Worm (Caenorhabditis elegans) whole organism, late embryonic: ENCODE results near the gene K09C8.2.

ENCODE experiments used
- F13H6.1 ChIP-seq: sonication (generic microtip); optimal IDR thresholded peaks from 2 replicates; lab custom pipeline; 2016; ENCODE audit warnings: missing genetic modification characterization, missing compliant biosample characterization
- K09A11.1 ChIP-seq: sonication (generic microtip); optimal IDR thresholded peaks from 2 replicates; lab custom pipeline; 2017; ENCODE audit warnings: antibody characterized with exemption, mild to moderate bottlenecking, missing genetic modification characterization, missing compliant biosample characterization; ENCODE audit not compliant: insufficient read depth
- T23F11.4 ChIP-seq: fragments of 200-800 bp; sonication (Bioruptor generic); optimal IDR thresholded peaks from 2 replicates; lab custom pipeline; 2018; ENCODE audit warnings: mild to moderate bottlenecking, missing genetic modification characterization, missing compliant biosample characterization
- Y22D7AL.16 ChIP-seq: sonication (generic microtip); optimal IDR thresholded peaks from 2 replicates; lab custom pipeline; 2016; ENCODE audit warnings: missing genetic modification characterization, missing compliant biosample characterization
- ahr-1 ChIP-seq: sonication (generic microtip); optimal IDR thresholded peaks from 2 replicates; lab custom pipeline; 2016; ENCODE audit warnings: missing genetic modification characterization, missing compliant biosample characterization
- ceh-14 ChIP-seq: sonication (generic microtip); optimal IDR thresholded peaks from 2 replicates; lab custom pipeline; 2016; ENCODE audit warnings: missing genotype, missing genetic modification characterization, missing compliant biosample characterization
- ceh-22 ChIP-seq: sonication (generic microtip); optimal IDR thresholded peaks from 2 replicates; lab custom pipeline; 2017; ENCODE audit warnings: missing biosample characterization, missing genetic modification characterization
- ceh-24 ChIP-seq: sonication (generic microtip); optimal IDR thresholded peaks from 2 replicates; lab custom pipeline; 2016; ENCODE audit warnings: mild to moderate bottlenecking, missing genetic modification characterization, missing compliant biosample characterization
- ceh-30 ChIP-seq: fragments of 150-350 bp; optimal IDR thresholded peaks from 2 replicates; lab custom pipeline; 2014; ENCODE audit warnings: missing biosample characterization, missing genetic modification characterization
- ceh-31 ChIP-seq: sonication (generic microtip); optimal IDR thresholded peaks from 2 replicates; lab custom pipeline; 2016; ENCODE audit warnings: missing genetic modification characterization, missing compliant biosample characterization
- ceh-34 ChIP-seq: sonication (generic microtip); optimal IDR thresholded peaks from 2 replicates; lab custom pipeline; 2016; ENCODE audit warnings: mild to moderate bottlenecking, missing genetic modification characterization, missing compliant biosample characterization
- ceh-9 ChIP-seq: sonication (generic microtip); optimal IDR thresholded peaks from 2 replicates; lab custom pipeline; 2016; ENCODE audit warnings: mild to moderate bottlenecking, missing genetic modification characterization, inconsistent platforms, missing compliant biosample characterization
- che-1 ChIP-seq: sonication (generic microtip); optimal IDR thresholded peaks from 2 replicates; lab custom pipeline; 2016; ENCODE audit warnings: mild to moderate bottlenecking, missing genetic modification characterization, missing compliant biosample characterization
- dmd-4 ChIP-seq: sonication (generic microtip); optimal IDR thresholded peaks from 2 replicates; lab custom pipeline; 2016; ENCODE audit warnings: borderline replicate concordance, missing genetic modification characterization, missing compliant biosample characterization
- eyg-1 ChIP-seq: sonication (generic microtip); optimal IDR thresholded peaks from 2 replicates; lab custom pipeline; 2016; ENCODE audit warnings: missing genotype, missing genetic modification characterization, missing compliant biosample characterization
- fkh-10 ChIP-seq: fragments of 150-350 bp; optimal IDR thresholded peaks from 2 replicates; lab custom pipeline; 2014; ENCODE audit warnings: missing biosample characterization, missing genetic modification reagents, missing genetic modification characterization
- gmeb-2 ChIP-seq: sonication (generic microtip); optimal IDR thresholded peaks from 2 replicates; lab custom pipeline; 2016; ENCODE audit warnings: missing genetic modification characterization, inconsistent platforms, missing compliant biosample characterization
- hlh-13 ChIP-seq: fragments of 200-800 bp; sonication (Bioruptor generic); optimal IDR thresholded peaks from 2 replicates; lab custom pipeline; 2018; ENCODE audit warnings: mild to moderate bottlenecking, missing genetic modification characterization, missing compliant biosample characterization
- hlh-30 ChIP-seq: sonication (generic microtip); optimal IDR thresholded peaks from 2 replicates; lab custom pipeline; 2017; ENCODE audit warnings: antibody characterized with exemption, missing genetic modification characterization, missing compliant biosample characterization; ENCODE audit not compliant: insufficient read depth
- lin-11 ChIP-seq: fragments of 200-800 bp; sonication (Bioruptor generic); optimal IDR thresholded peaks from 2 replicates; lab custom pipeline; 2018; ENCODE audit warnings: mild to moderate bottlenecking, missing genetic modification characterization, missing compliant biosample characterization
- madf-2 ChIP-seq: sonication (generic microtip); optimal IDR thresholded peaks from 2 replicates; lab custom pipeline; 2017; ENCODE audit warnings: missing genetic modification characterization, missing compliant biosample characterization
- nfya-1 ChIP-seq: sonication (generic microtip); optimal IDR thresholded peaks from 2 replicates; lab custom pipeline; 2017; ENCODE audit warnings: missing genetic modification characterization, mild to moderate bottlenecking, missing compliant biosample characterization, antibody characterized with exemption, moderate library complexity
- odd-2 ChIP-seq: sonication (generic microtip); optimal IDR thresholded peaks from 2 replicates; lab custom pipeline; 2017; ENCODE audit warnings: antibody characterized with exemption, mild to moderate bottlenecking, missing genetic modification characterization, missing compliant biosample characterization
- pat-9 ChIP-seq: fragments of 200-800 bp; sonication (Bioruptor generic); optimal IDR thresholded peaks from 2 replicates; lab custom pipeline; 2018; ENCODE audit warnings: mild to moderate bottlenecking, missing genetic modification characterization, moderate library complexity, missing compliant biosample characterization
- pax-1 ChIP-seq: fragments of 150-350 bp; optimal IDR thresholded peaks from 2 replicates; lab custom pipeline; 2014; ENCODE audit warnings: missing biosample characterization, missing genetic modification characterization
- pha-2 ChIP-seq: sonication (generic microtip); optimal IDR thresholded peaks from 2 replicates; lab custom pipeline; 2017; ENCODE audit warnings: mild to moderate bottlenecking, missing genetic modification characterization, missing compliant biosample characterization
- pros-1 ChIP-seq: fragments of 150-350 bp; optimal IDR thresholded peaks from 2 replicates; lab custom pipeline; 2014; ENCODE audit warnings: missing biosample characterization, missing genetic modification reagents, missing genetic modification characterization
- sdc-2 ChIP-seq: sonication (generic microtip); optimal IDR thresholded peaks from 2 replicates; lab custom pipeline; 2016; ENCODE audit warnings: missing genotype, missing genetic modification characterization, missing compliant biosample characterization
- sox-2 ChIP-seq: fragments of 200-800 bp; sonication (Bioruptor generic); IDR thresholded peaks from 2 replicates; pipeline ENCODE4 v1.3.6; 2022; ENCODE audit warnings: missing genetic modification reagents, missing genetic modification characterization, missing compliant biosample characterization
- ttx-3 ChIP-seq: sonication (generic microtip); optimal IDR thresholded peaks from 2 replicates; lab custom pipeline; 2016; ENCODE audit warnings: missing genetic modification reagents, missing genetic modification characterization, missing compliant biosample characterization
- unc-3 ChIP-seq, 2 experiments: fragments of 200-800 bp in 1 of 2; sonication (Bioruptor generic) in 1 of 2; sonication (generic microtip) in 1 of 2; conservative IDR thresholded peaks in 1 of 2; optimal IDR thresholded peaks in 1 of 2; 2 replicates each; pipeline versions ENCODE4 v1.3.6 to Lab custom; 2016 to 2022; ENCODE audit warnings: missing compliant biosample characterization in 2 of 2, missing genetic modification characterization in 2 of 2, missing genetic modification reagents in 1 of 2
- unc-55 ChIP-seq: sonication (generic microtip); optimal IDR thresholded peaks from 2 replicates; lab custom pipeline; 2017; ENCODE audit warnings: missing biosample characterization, missing genetic modification reagents, missing genetic modification characterization
- zip-5 ChIP-seq: sonication (generic microtip); optimal IDR thresholded peaks from 2 replicates; lab custom pipeline; 2016; ENCODE audit warnings: missing genetic modification characterization, missing compliant biosample characterization
- ztf-16 ChIP-seq: sonication (generic microtip); optimal IDR thresholded peaks from 2 replicates; lab custom pipeline; 2017; ENCODE audit warnings: missing genetic modification characterization, missing compliant biosample characterization

K09C8.2 gene

DNA sequence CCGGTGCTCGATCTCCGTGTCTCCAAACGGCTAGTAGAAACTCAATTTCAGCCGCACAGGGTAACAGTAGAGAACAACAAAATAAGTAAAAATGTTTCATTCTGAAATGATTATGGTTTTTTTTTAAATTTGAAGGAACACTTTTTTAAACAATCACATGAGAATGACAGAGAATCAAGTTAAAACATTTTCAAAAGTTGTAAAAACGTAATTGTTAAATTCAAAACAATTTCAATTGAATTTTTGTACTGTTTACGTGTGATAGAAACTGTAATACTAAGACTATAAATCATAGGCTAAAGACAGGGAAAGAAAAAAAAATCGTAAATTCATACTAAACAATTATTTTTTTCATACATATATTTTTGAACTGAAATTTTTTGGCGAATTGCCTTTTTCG, 18.0 kb upstream of the K09C8.2 start, which contains the start of gene pho-7:
TSS of gene pho-7 (minus strand) at position 101 of the 400 bp plus-strand sequence.
- no peak for TF ChIP-seq ceh-24 (tag; lab: Kevin White, UChicago)
- TF ChIP-seq ceh-14 (tag; lab: Kevin White, UChicago) = no peak
- TF ChIP-seq unc-3 (GFP tag; conservative IDR thresholded peaks at IDR 0.05; lab: Robert Waterston, UW) = no peak
- TF ChIP-seq unc-3 (tag; optimal IDR thresholded peaks at IDR 0.05; lab: Kevin White, UChicago) = no peak

DNA sequence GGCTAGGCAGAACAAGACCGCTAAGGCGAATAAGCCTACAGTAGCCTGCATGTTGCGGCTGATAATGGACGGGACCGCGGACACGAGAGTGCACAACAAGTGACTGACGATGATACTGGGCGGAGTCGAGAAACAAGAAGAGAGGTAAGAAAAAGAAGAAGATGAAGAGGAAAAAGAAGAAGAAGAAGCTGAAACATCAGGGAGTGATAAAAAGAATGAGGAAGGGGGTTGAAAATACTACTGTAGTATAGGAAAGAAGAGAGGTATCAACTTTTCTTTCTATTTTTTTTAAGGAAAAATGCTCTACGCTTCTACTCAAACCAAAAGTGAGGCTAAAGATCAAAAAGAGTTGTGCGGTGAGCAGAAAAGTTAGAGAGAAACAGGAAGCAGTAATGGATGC, 10.4 kb upstream of the K09C8.2 start, which contains the start of gene T21B6.3:
TSS of gene T21B6.3 (minus strand) at position 101 of the 400 bp plus-strand sequence.
- TF ChIP-seq pha-2 = no peak
- TF ChIP-seq ceh-9 (tag; lab: Kevin White, UChicago) = no peak
- TF ChIP-seq ttx-3 = no peak
- TF ChIP-seq ceh-30 (tag; lab: Kevin White, UChicago) = no peak
- TF ChIP-seq odd-2 (tag; lab: Kevin White, UChicago) = no peak
- TF ChIP-seq pax-1 (tag; lab: Kevin White, UChicago) = no peak
- TF ChIP-seq ceh-22 = no peak
- no peak for TF ChIP-seq ceh-24 (tag; lab: Kevin White, UChicago)
- no peak for TF ChIP-seq nfya-1
- TF ChIP-seq che-1 = no peak
- no peak for TF ChIP-seq ahr-1
- TF ChIP-seq hlh-30 (tag; lab: Kevin White, UChicago) = no peak
- TF ChIP-seq fkh-10 = no peak
- TF ChIP-seq T23F11.4 = no peak
- TF ChIP-seq hlh-13 (GFP tag; lab: Kevin White, UChicago) = no peak

DNA sequence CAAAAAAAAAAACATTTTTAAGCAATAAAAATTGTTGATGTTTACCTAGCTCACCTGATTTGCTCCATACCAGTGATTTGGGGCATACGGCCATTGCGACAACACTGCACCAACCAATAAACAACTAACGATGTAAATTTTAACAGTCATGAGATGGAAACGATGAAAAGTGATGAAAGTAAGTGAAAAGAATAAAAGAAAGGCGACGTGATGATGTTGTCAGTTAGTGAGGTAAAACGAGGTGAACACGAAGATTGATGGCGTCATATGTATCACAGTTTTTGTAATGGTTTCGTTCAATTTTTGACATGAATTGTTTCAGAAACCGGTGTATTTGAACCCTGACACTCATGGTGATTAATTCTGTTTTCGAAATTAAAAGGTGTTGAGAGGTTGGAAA, 8.1 kb upstream of the K09C8.2 start, which contains the start of gene K09C8.7:
TSS of gene K09C8.7 (minus strand) at position 226 of the 400 bp plus-strand sequence.
- TF ChIP-seq odd-2 (tag; lab: Kevin White, UChicago) (no peak), pha-2 (no peak), ceh-14 (tag; lab: Kevin White, UChicago) (no peak), ceh-9 (tag; lab: Kevin White, UChicago) (no peak), F13H6.1 (no peak), lin-11 (tag; lab: Kevin White, UChicago) (no peak), K09A11.1 (tag; lab: Kevin White, UChicago) (no peak), pax-1 (tag; lab: Kevin White, UChicago) (no peak), unc-55 (GFP tag; lab: Kevin White, UChicago) (no peak), zip-5 (tag; lab: Kevin White, UChicago) (no peak)

DNA sequence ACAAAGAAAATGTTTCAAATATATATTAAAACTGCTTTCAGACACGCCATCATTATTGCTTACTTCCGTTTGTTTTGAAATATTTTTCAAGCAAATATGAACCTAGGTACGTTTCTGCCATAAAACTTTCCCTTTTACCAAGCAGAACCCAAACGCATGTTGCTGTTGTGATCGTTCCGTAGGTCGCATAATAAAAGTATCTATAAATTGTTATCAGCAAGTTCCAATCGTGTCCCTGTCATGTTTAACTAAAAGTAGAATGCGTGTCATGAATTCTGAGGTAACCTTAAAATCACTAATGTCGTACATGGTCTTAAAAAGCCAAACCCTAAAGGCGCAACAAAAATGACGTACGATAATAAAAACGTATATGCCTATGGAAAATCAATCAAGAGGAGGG, 7.3 kb upstream of the K09C8.2 start:
- TF ChIP-seq pros-1 (tag; lab: Kevin White, UChicago) = no peak
- TF ChIP-seq lin-11 (tag; lab: Kevin White, UChicago) = no peak
- TF ChIP-seq ceh-9 (tag; lab: Kevin White, UChicago) = no peak
- no peak for TF ChIP-seq sdc-2 (tag; lab: Kevin White, UChicago)
- no peak for TF ChIP-seq gmeb-2 (tag; lab: Kevin White, UChicago)
- TF ChIP-seq che-1 = no peak
- no peak for TF ChIP-seq Y22D7AL.16 (tag; lab: Kevin White, UChicago)
- TF ChIP-seq ceh-31 (tag; lab: Kevin White, UChicago) = no peak
- no peak for TF ChIP-seq ceh-30 (tag; lab: Kevin White, UChicago)
- TF ChIP-seq ztf-16 (tag; lab: Kevin White, UChicago) = no peak
- no peak for TF ChIP-seq ceh-34 (tag; lab: Kevin White, UChicago)
- no peak for TF ChIP-seq sox-2

DNA sequence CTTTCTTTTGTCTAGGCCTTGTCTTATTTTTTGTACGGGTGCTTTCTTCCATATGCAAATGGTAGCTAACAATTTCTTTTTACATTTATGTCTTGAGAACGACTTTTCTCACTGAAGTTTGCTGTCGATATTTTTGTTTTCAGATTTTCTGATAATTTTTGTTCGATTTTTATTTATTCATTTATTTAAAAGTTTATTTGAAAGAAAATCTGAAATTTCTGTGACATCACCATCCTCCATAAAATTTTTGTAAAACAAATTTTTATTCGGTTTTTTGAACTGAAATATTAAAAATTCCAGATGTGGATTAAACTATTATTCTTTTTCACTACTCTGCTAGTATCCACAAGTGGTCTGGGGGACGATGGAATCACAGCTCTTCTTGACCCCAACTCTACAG, 5.4 kb upstream of the K09C8.2 start, which contains the start of gene pbo-4:
TSS of gene pbo-4 (plus strand) at position 301 of the 400 bp plus-strand sequence.
- TF ChIP-seq eyg-1 (tag; lab: Kevin White, UChicago) (no peak), pat-9 (tag; lab: Kevin White, UChicago) (no peak), lin-11 (tag; lab: Kevin White, UChicago) (no peak), dmd-4 (tag; lab: Kevin White, UChicago) (no peak), ceh-34 (tag; lab: Kevin White, UChicago) (no peak), Y22D7AL.16 (tag; lab: Kevin White, UChicago) (no peak), madf-2 (no peak)
